Worm (Caenorhabditis elegans): Measurements from ENCODE around the gene T26E4.18.

DNA sequence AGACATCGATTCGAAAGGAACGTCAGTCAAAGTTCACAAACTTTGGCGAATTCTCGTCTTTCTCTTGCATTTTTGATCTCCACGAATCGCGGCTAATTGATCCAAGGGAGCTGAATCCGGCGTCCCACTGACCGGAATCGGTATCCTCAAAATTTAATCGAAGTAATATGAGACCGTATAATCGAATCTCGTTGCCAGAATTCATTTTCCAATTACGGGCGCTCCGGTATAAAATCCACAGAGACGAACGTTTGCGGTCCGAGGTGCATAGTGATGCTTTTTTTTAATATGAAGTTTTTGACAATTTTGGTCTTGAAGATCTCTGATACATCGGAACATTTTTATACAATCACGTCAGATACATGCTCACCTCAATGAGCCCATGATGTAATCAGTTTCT, 46.0 kb downstream of the T26E4.18 start:
- no peak for TF ChIP-seq tbx-8 (GFP tag; optimal IDR thresholded peaks at IDR 0.05)
- TF ChIP-seq nhr-28 (tag; optimal IDR thresholded peaks at IDR 0.05), result no peak
- no peak for TF ChIP-seq bed-3 (GFP tag; optimal IDR thresholded peaks at IDR 0.05)
- no peak for TF ChIP-seq snpc-4 (tag; optimal IDR thresholded peaks at IDR 0.05)
- TF ChIP-seq blmp-1 (tag; optimal IDR thresholded peaks at IDR 0.05), result no peak
- no peak for TF ChIP-seq nhr-237 (tag; optimal IDR thresholded peaks at IDR 0.05)
- no peak for TF ChIP-seq unc-39 (tag; optimal IDR thresholded peaks at IDR 0.05)
- no peak for TF ChIP-seq ces-1 (GFP tag; optimal IDR thresholded peaks at IDR 0.05)
- no peak for TF ChIP-seq lsy-2 (tag; optimal IDR thresholded peaks at IDR 0.05)
- TF ChIP-seq elt-3 (tag; optimal IDR thresholded peaks at IDR 0.05), result no peak
- TF ChIP-seq sptf-1 (tag; optimal IDR thresholded peaks at IDR 0.05), result no peak
- no peak for TF ChIP-seq nhr-2 (tag; optimal IDR thresholded peaks at IDR 0.05)
- no peak for TF ChIP-seq nhr-12 (tag; optimal IDR thresholded peaks at IDR 0.05)
